Fruit fly (Drosophila melanogaster): ENCODE data around the gene Rb97D.

Gene Rb97D

dm6 chr3R:26912615-26913014 lies 37.1 kb upstream of the Rb97D start, which contains the start of gene Ets97D (continued):
- TF ChIP-seq nerfin-2 (GFP tag; IDR thresholded peaks at IDR 0.05; ENCODE audit: partially characterized antibody) (peak; percentile 26; the same call in 1 of the 2 replicates), ci (GFP tag; IDR thresholded peaks at IDR 0.05) (no peak), CG10267 (tag; optimal IDR thresholded peaks at IDR 0.05) (peak; percentile 43), sens (GFP tag) (peak; percentile 77), B-H2 (GFP tag; optimal IDR thresholded peaks at IDR 0.05) (peak; percentile 25), CG3847 (GFP tag; IDR thresholded peaks at IDR 0.05) (peak; percentile 65), CG7928 (GFP tag; optimal IDR thresholded peaks at IDR 0.05) (peak; percentile 97), CoRest (tag; optimal IDR thresholded peaks at IDR 0.05) (peak; percentile 38), phol (tag; optimal IDR thresholded peaks at IDR 0.05) (peak; percentile 12), trem (tag; optimal IDR thresholded peaks at IDR 0.05) (peak; percentile 48), ranshi (GFP tag; IDR thresholded peaks at IDR 0.05) (no peak), NC2β (GFP tag; optimal IDR thresholded peaks at IDR 0.05) (peak; percentile 37), gfzf (GFP tag; optimal IDR thresholded peaks at IDR 0.05) (peak; percentile 95), dm (GFP tag; optimal IDR thresholded peaks at IDR 0.05) (peak; percentile 79), BEAF-32 (GFP tag; optimal IDR thresholded peaks at IDR 0.05) (peak; percentile 37), Ets97D (GFP tag; optimal IDR thresholded peaks at IDR 0.05) (peak; percentile 84), Taf1 (GFP tag; IDR thresholded peaks at IDR 0.05) (no peak), HmgZ (tag; optimal IDR thresholded peaks at IDR 0.05) (peak; percentile 81), jumu (GFP tag; optimal IDR thresholded peaks at IDR 0.05) (no peak), CG2116 (GFP tag; optimal IDR thresholded peaks at IDR 0.05) (peak; percentile 69), CG12659 (GFP tag; optimal IDR thresholded peaks at IDR 0.05) (peak; percentile 43), MESR4 (GFP tag; optimal IDR thresholded peaks at IDR 0.05) (peak; percentile 61), lmd (GFP tag; IDR thresholded peaks at IDR 0.05) (no peak), CG8924 (tag; optimal IDR thresholded peaks at IDR 0.05) (peak; percentile 63), sens-2 (GFP tag; IDR thresholded peaks at IDR 0.05) (no peak), CG12391 (tag; optimal IDR thresholded peaks at IDR 0.05) (peak; percentile 16), Sry-δ (GFP tag; optimal IDR thresholded peaks at IDR 0.05) (peak; percentile 27), Myb (GFP tag; optimal IDR thresholded peaks at IDR 0.05) (peak; percentile 43), CG9797 (GFP tag; optimal IDR thresholded peaks at IDR 0.05) (peak; percentile 83), scrt (GFP tag; optimal IDR thresholded peaks at IDR 0.05) (peak; percentile 68), Lhr (GFP tag; optimal IDR thresholded peaks at IDR 0.05) (peak; percentile 44), CG8388 (GFP tag; optimal IDR thresholded peaks at IDR 0.05) (no peak), Dll (GFP tag; IDR thresholded peaks at IDR 0.05; ENCODE audit: partially characterized antibody) (peak; percentile 43; the same call in 2 of the 4 replicates), Elba2 (GFP tag; optimal IDR thresholded peaks at IDR 0.05) (peak; percentile 94), Med (GFP tag) (peak; percentile 68), dmrt11E (tag; optimal IDR thresholded peaks at IDR 0.05) (no peak), pzg (GFP tag; optimal IDR thresholded peaks at IDR 0.05) (peak; percentile 95), MBD-R2 (GFP tag; IDR thresholded peaks at IDR 0.05) (peak; percentile 82), gro (GFP tag; optimal IDR thresholded peaks at IDR 0.05) (peak; percentile 34), CG8290 (GFP tag; optimal IDR thresholded peaks at IDR 0.05) (no peak), CG8290 (tag; optimal IDR thresholded peaks at IDR 0.05) (peak in 1 of 2 experiments; percentile 68), bowl (GFP tag; IDR thresholded peaks at IDR 0.05) (no peak), CG4360 (GFP tag; IDR thresholded peaks at IDR 0.05) (0 out of 2 replicates have a peak, but pooled peaks have one; percentile 9), CG1832 (GFP tag; optimal IDR thresholded peaks at IDR 0.05) (no peak), jigr1 (GFP tag; IDR thresholded peaks at IDR 0.05) (no peak), CG12769 (tag; optimal IDR thresholded peaks at IDR 0.05) (peak; percentile 8), CG14050 (GFP tag; IDR thresholded peaks at IDR 0.05) (no peak), CG4820 (GFP tag; optimal IDR thresholded peaks at IDR 0.05) (no peak), Sin3A (optimal IDR thresholded peaks at IDR 0.05) (peak; percentile 42), kah (GFP tag; optimal IDR thresholded peaks at IDR 0.05) (peak; percentile 75), CG14710 (tag; optimal IDR thresholded peaks at IDR 0.05) (peak; percentile 63)
